Worm (Caenorhabditis elegans): Measurements from ENCODE around the gene Y45F10B.13.
"Not testable (repeated sequence)": the region's sequence is repeated elsewhere in the genome, so short reads cannot be mapped to it uniquely, and the experiment has no call there.

DNA sequence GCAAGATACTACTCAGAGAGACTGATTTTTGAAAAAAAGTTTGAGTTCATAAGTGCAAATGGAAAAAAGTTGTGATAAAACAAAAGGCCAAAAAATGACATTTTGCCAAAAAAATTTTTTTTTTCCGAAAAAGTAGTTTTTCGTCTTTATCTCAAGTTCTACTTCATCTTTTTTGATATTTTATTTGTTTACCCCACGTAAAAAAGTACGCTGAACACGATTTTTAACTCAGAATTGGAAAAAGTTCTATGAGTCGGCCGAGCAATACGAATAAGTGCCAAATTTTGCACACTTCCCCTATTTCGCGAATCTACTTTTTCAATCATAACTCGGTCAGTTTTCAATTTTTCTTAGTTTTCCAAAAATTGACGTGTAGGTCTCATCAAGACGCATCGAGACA lies 17.4 kb upstream of the Y45F10B.13 start, which contains the start of gene sru-16:
- TF ChIP-seq nhr-11 (tag; optimal IDR thresholded peaks at IDR 0.05); ztf-4 (tag; optimal IDR thresholded peaks at IDR 0.05); sma-9 (GFP tag; optimal IDR thresholded peaks at IDR 0.05); sma-9 (tag; optimal IDR thresholded peaks at IDR 0.05): not testable (repeated sequence)

Measured in whole organism, L2 larva.